Fruit fly (Drosophila melanogaster) whole organism, embryonic: Measurements from ENCODE around the gene qm.

Experiments
- CG10654 ChIP-seq: fragments of 200-800 bp; sonication (Bioruptor generic); optimal IDR thresholded peaks from 2 replicates; lab custom pipeline; 2016; ENCODE audit warnings: missing biosample characterization, missing genetic modification characterization
- CG11504 ChIP-seq: fragments of 200-800 bp; sonication (Bioruptor generic); optimal IDR thresholded peaks from 3 replicates; lab custom pipeline; 2019; ENCODE audit warnings: missing biosample characterization, mild to moderate bottlenecking, missing genetic modification characterization, moderate library complexity
- CG12236 ChIP-seq: fragments of 200-800 bp; sonication (Bioruptor generic); optimal IDR thresholded peaks from 2 replicates; lab custom pipeline; 2016; ENCODE audit warnings: missing biosample characterization, missing genetic modification characterization
- CG13424 ChIP-seq: fragments of 200-800 bp; sonication (Bioruptor generic); optimal IDR thresholded peaks from 2 replicates; lab custom pipeline; 2019; ENCODE audit warnings: missing biosample characterization, mild to moderate bottlenecking, missing genetic modification characterization, moderate library complexity
- CG17361 ChIP-seq: fragments of 200-800 bp; sonication (Bioruptor generic); IDR thresholded peaks from 3 replicates; pipeline ENCODE4 v1.3.6; 2022; ENCODE audit warnings: missing biosample characterization, missing genetic modification characterization
- CG2889 ChIP-seq: fragments of 200-800 bp; sonication (Bioruptor generic); IDR thresholded peaks from 3 replicates; pipeline ENCODE4 v1.3.6; 2022; ENCODE audit warnings: missing biosample characterization, missing genetic modification characterization
- CG30403 ChIP-seq: fragments of 200-800 bp; sonication (Bioruptor generic); optimal IDR thresholded peaks from 3 replicates; lab custom pipeline; 2016; ENCODE audit warnings: missing biosample characterization, missing genetic modification characterization
- CG31224 ChIP-seq: fragments of 200-800 bp; sonication (Bioruptor generic); IDR thresholded peaks from 2 replicates; pipeline ENCODE4 v1.3.6; 2022; ENCODE audit warnings: missing biosample characterization, missing genetic modification characterization
- CG31441 ChIP-seq: fragments of 200-800 bp; sonication (Bioruptor generic); IDR thresholded peaks from 2 replicates; pipeline ENCODE4 v1.3.6; 2022; ENCODE audit warnings: missing biosample characterization, missing genetic modification characterization
- CG32767 ChIP-seq: fragments of 200-800 bp; sonication (Bioruptor generic); IDR thresholded peaks from 2 replicates; pipeline ENCODE4 v1.3.6; 2022; ENCODE audit warnings: missing biosample characterization, missing genetic modification characterization
- CG34422 ChIP-seq: fragments of 200-800 bp; sonication (Bioruptor generic); IDR thresholded peaks from 3 replicates; pipeline ENCODE4 v1.3.6; 2022; ENCODE audit warnings: missing biosample characterization, missing genetic modification characterization
- CG3726 ChIP-seq: fragments of 200-800 bp; sonication (Bioruptor generic); IDR thresholded peaks from 3 replicates; pipeline ENCODE4, ENCODE4 v1.3.6; 2022; ENCODE audit warnings: missing biosample characterization, missing genetic modification characterization
- CG43689 ChIP-seq: fragments of 200-800 bp; sonication (Bioruptor generic); IDR thresholded peaks from 2 replicates; pipeline ENCODE4 v1.3.6; 2022; ENCODE audit warnings: missing biosample characterization, missing genetic modification characterization
- CG4730 ChIP-seq: fragments of 200-800 bp; sonication (Bioruptor generic); IDR thresholded peaks from 2 replicates; pipeline ENCODE4 v1.3.6; 2022; ENCODE audit warnings: missing biosample characterization, missing genetic modification characterization
- CG4820 ChIP-seq: fragments of 200-800 bp; sonication (Bioruptor generic); optimal IDR thresholded peaks from 3 replicates; lab custom pipeline; 2016; ENCODE audit warnings: missing biosample characterization, missing genetic modification characterization
- CG6254 ChIP-seq: fragments of 200-800 bp; sonication (Bioruptor generic); optimal IDR thresholded peaks from 3 replicates; lab custom pipeline; 2017; ENCODE audit warnings: mild to moderate bottlenecking, missing biosample characterization, missing genetic modification reagents, missing genetic modification characterization
- CG6272 ChIP-seq: fragments of 200-800 bp; sonication (Bioruptor generic); IDR thresholded peaks from 2 replicates; pipeline ENCODE4 v1.3.6; 2022; ENCODE audit warnings: missing biosample characterization, missing genetic modification characterization
- CG6689 ChIP-seq: fragments of 200-800 bp; sonication (Bioruptor generic); IDR thresholded peaks from 2 replicates; pipeline ENCODE4 v1.3.6; 2022; ENCODE audit warnings: missing biosample characterization, missing genetic modification characterization
- CG7372 ChIP-seq: fragments of 200-800 bp; sonication (Bioruptor generic); IDR thresholded peaks from 2 replicates; pipeline ENCODE4 v1.3.6; 2022; ENCODE audit warnings: missing biosample characterization, missing genetic modification characterization
- CG7556 ChIP-seq: fragments of 200-800 bp; sonication (Bioruptor generic); optimal IDR thresholded peaks from 2 replicates; lab custom pipeline; 2017; ENCODE audit warnings: missing biosample characterization, mild to moderate bottlenecking, missing genetic modification characterization
- CG7786 ChIP-seq: fragments of 200-800 bp; sonication (Bioruptor generic); optimal IDR thresholded peaks from 2 replicates; lab custom pipeline; 2016; ENCODE audit warnings: missing biosample characterization, missing genetic modification characterization
- CG7839 ChIP-seq: fragments of 200-800 bp; sonication (Bioruptor generic); optimal IDR thresholded peaks from 3 replicates; lab custom pipeline; 2018; ENCODE audit warnings: missing biosample characterization, mild to moderate bottlenecking, missing genetic modification characterization, moderate library complexity
- CG8290 ChIP-seq, 3 experiments: fragments of 200-800 bp; sonication (Bioruptor generic); optimal IDR thresholded peaks; 2 replicates each; lab custom pipeline; 2016 to 2019; ENCODE audit warnings: missing biosample characterization in 3 of 3, missing genetic modification characterization in 3 of 3, mild to moderate bottlenecking in 2 of 3, moderate library complexity in 1 of 3
- Camta ChIP-seq: fragments of 200-800 bp; sonication (Bioruptor generic); optimal IDR thresholded peaks from 2 replicates; lab custom pipeline; 2016; ENCODE audit warnings: missing biosample characterization, missing genetic modification characterization
- Chrac-16 ChIP-seq: fragments of 200-800 bp; sonication (Bioruptor generic); optimal IDR thresholded peaks from 3 replicates; lab custom pipeline; 2016; ENCODE audit warnings: missing biosample characterization, missing genetic modification characterization
- D19A ChIP-seq: fragments of 200-800 bp; optimal IDR thresholded peaks from 3 replicates; lab custom pipeline; 2019; ENCODE audit warnings: missing biosample characterization, mild to moderate bottlenecking, missing genetic modification characterization, moderate library complexity
- Dek ChIP-seq: fragments of 200-800 bp; sonication (Bioruptor generic); optimal IDR thresholded peaks from 3 replicates; lab custom pipeline; 2019; ENCODE audit warnings: missing biosample characterization, mild to moderate bottlenecking, missing genetic modification characterization, moderate library complexity
- Ets65A ChIP-seq: fragments of 200-800 bp; sonication (Bioruptor generic); peaks from one replicate; lab custom pipeline; 2016; ENCODE audit warnings: missing biosample characterization, missing genetic modification characterization
- Ets97D ChIP-seq: fragments of 200-800 bp; sonication (Bioruptor generic); optimal IDR thresholded peaks from 3 replicates; lab custom pipeline; 2016; ENCODE audit warnings: missing biosample characterization, missing genetic modification characterization
- Fer1 ChIP-seq: fragments of 200-800 bp; sonication (Bioruptor generic); optimal IDR thresholded peaks from 2 replicates; lab custom pipeline; 2017; ENCODE audit warnings: missing biosample characterization, mild to moderate bottlenecking, missing genetic modification characterization
- MESR4 ChIP-seq: fragments of 200-800 bp; sonication (Bioruptor generic); optimal IDR thresholded peaks from 2 replicates; lab custom pipeline; 2018; ENCODE audit warnings: missing biosample characterization, mild to moderate bottlenecking, missing genetic modification characterization, moderate library complexity
- Oli ChIP-seq: fragments of 200-800 bp; sonication (Bioruptor generic); optimal IDR thresholded peaks from 2 replicates; lab custom pipeline; 2018; ENCODE audit warnings: missing biosample characterization, mild to moderate bottlenecking, missing genetic modification characterization, moderate library complexity
- Xrp1 ChIP-seq: fragments of 200-800 bp; sonication (Bioruptor generic); IDR thresholded peaks from 2 replicates; pipeline ENCODE4 v1.3.6; 2022; ENCODE audit warnings: missing biosample characterization, missing genetic modification characterization
- bab2 ChIP-seq: fragments of 200-800 bp; sonication (Bioruptor generic); optimal IDR thresholded peaks from 2 replicates; lab custom pipeline; 2016; ENCODE audit warnings: missing biosample characterization, missing genetic modification characterization
- caup ChIP-seq: fragments of 200-800 bp; sonication (Bioruptor generic); optimal IDR thresholded peaks from 3 replicates; lab custom pipeline; 2017; ENCODE audit warnings: missing biosample characterization, mild to moderate bottlenecking, missing genetic modification characterization, moderate library complexity; ENCODE audit not compliant: severe bottlenecking
- crol ChIP-seq: fragments of 200-800 bp; sonication (Bioruptor generic); IDR thresholded peaks from 2 replicates; pipeline ENCODE4 v1.3.6; 2022; ENCODE audit warnings: missing biosample characterization, missing genetic modification characterization
- dpn ChIP-seq, 2 experiments: fragments of 200-800 bp; sonication (Bioruptor generic); optimal IDR thresholded peaks; 3 replicates each; lab custom pipeline; 2016; ENCODE audit warnings: missing biosample characterization in 2 of 2, missing genetic modification characterization in 2 of 2
- grau ChIP-seq: fragments of 200-800 bp; optimal IDR thresholded peaks from 3 replicates; lab custom pipeline; 2019; ENCODE audit warnings: missing biosample characterization, mild to moderate bottlenecking, missing genetic modification characterization, moderate library complexity
- ham ChIP-seq: fragments of 200-800 bp; sonication (Bioruptor generic); IDR thresholded peaks from 2 replicates; pipeline ENCODE4 v1.3.6; 2022; ENCODE audit warnings: missing biosample characterization, missing genetic modification characterization
- insv ChIP-seq, 2 experiments: fragments of 200-800 bp; sonication (Bioruptor generic); optimal IDR thresholded peaks; 3 replicates each; lab custom pipeline; 2016 to 2018; ENCODE audit warnings: missing biosample characterization in 2 of 2, missing genetic modification characterization in 2 of 2
- jing ChIP-seq: fragments of 200-800 bp; sonication (Bioruptor generic); optimal IDR thresholded peaks from 2 replicates; lab custom pipeline; 2018; ENCODE audit warnings: missing biosample characterization, mild to moderate bottlenecking, missing genetic modification characterization
- kni ChIP-seq: fragments of 200-800 bp; sonication (Bioruptor generic); optimal IDR thresholded peaks from 3 replicates; lab custom pipeline; 2017; ENCODE audit warnings: mild to moderate bottlenecking, missing biosample characterization, missing genetic modification reagents, missing genetic modification characterization
- lola ChIP-seq, 3 experiments: fragments of >200 bp in 2 of 3; fragments of 200-800 bp in 1 of 3; sonication (Bioruptor generic) in 1 of 3; optimal IDR thresholded peaks; 2 replicates each; lab custom pipeline; 2017 to 2019; ENCODE audit warnings: missing biosample characterization in 3 of 3, missing genetic modification characterization in 3 of 3, mild to moderate bottlenecking in 1 of 3, moderate library complexity in 1 of 3
- otp ChIP-seq: fragments of 200-800 bp; sonication (Bioruptor generic); IDR thresholded peaks from 3 replicates; pipeline ENCODE4, ENCODE4 v1.3.6; 2022; ENCODE audit warnings: missing biosample characterization, missing genetic modification characterization
- sr ChIP-seq: fragments of 200-800 bp; sonication (Bioruptor generic); IDR thresholded peaks from 3 replicates; pipeline ENCODE4 v1.3.6; 2022; ENCODE audit warnings: missing biosample characterization, missing genetic modification characterization
- stc ChIP-seq: fragments of 200-800 bp; sonication (Bioruptor generic); IDR thresholded peaks from 2 replicates; pipeline ENCODE4 v1.3.6; 2022; ENCODE audit warnings: missing biosample characterization, missing genetic modification characterization
- unc-4 ChIP-seq: fragments of 200-800 bp; sonication (Bioruptor generic); IDR thresholded peaks from 2 replicates; pipeline ENCODE4 v1.3.6; 2022; ENCODE audit warnings: missing biosample characterization, missing genetic modification characterization; ENCODE audit not compliant: partially characterized antibody
- vvl ChIP-seq: fragments of 200-800 bp; sonication (Bioruptor generic); IDR thresholded peaks from 2 replicates; pipeline ENCODE4 v1.3.6; 2022; ENCODE audit warnings: missing biosample characterization, missing genetic modification characterization

The qm gene

dm6 chr3L:7367798-7368678, 19.9 kb downstream of the qm start (continued):
- TF ChIP-seq sr (GFP tag; lab: Robert Waterston, UW) = peak; percentile 94; the same call in 2 of the 3 replicates
- TF ChIP-seq CG10654 (GFP tag; lab: Kevin White, UChicago) = no peak
- TF ChIP-seq ham = no peak
- TF ChIP-seq CG30403 (GFP tag; lab: Kevin White, UChicago) = peak; percentile 32
- no peak for TF ChIP-seq CG4820 (GFP tag; lab: Kevin White, UChicago)
- TF ChIP-seq grau (tag; lab: Kevin White, UChicago) = peak; percentile 25
- peak; percentile 7 for TF ChIP-seq D19A
- TF ChIP-seq caup (GFP tag; lab: Kevin White, UChicago) = peak; percentile 17
- peak; percentile 36; the same call in 1 of the 3 replicates for TF ChIP-seq CG2889 (GFP tag; lab: Robert Waterston, UW)
- peak; percentile 55 for TF ChIP-seq CG7839 (tag; lab: Kevin White, UChicago)
- TF ChIP-seq CG17361 = peak; percentile 62; the same call in 1 of the 3 replicates
- peak; percentile 47; the same call in 1 of the 2 replicates for TF ChIP-seq Xrp1
- peak; percentile 3 for TF ChIP-seq bab2 (GFP tag; lab: Kevin White, UChicago)
- TF ChIP-seq Camta = peak; percentile 22
- 0 out of 2 replicates have a peak, but pooled peaks have one; percentile 38 for TF ChIP-seq stc
- TF ChIP-seq CG43689 = no peak
- peak; percentile 52 for TF ChIP-seq kni
- TF ChIP-seq CG12236 (GFP tag; lab: Kevin White, UChicago) = no peak
- peak; percentile 33; the same call in 1 of the 2 replicates for TF ChIP-seq CG31224 (GFP tag; lab: Robert Waterston, UW)
- TF ChIP-seq CG11504 = peak; percentile 56
- peak; percentile 42; the same call in 1 of the 2 replicates for TF ChIP-seq CG32767
- no peak for TF ChIP-seq CG3726
- peak; percentile 71 for TF ChIP-seq Ets65A
- peak; percentile 18 for TF ChIP-seq CG6254
- peak; percentile 1 for TF ChIP-seq CG13424 (tag; lab: Kevin White, UChicago)
- TF ChIP-seq CG6272 = no peak
- peak; percentile 11 to 92 for TF ChIP-seq insv (GFP tag; optimal IDR thresholded peaks at IDR 0.05; lab: Kevin White, UChicago)
- peak; percentile 40 for TF ChIP-seq Oli (tag; lab: Kevin White, UChicago)
- TF ChIP-seq CG6689 (GFP tag; lab: Robert Waterston, UW) = peak; percentile 45; the same call in 1 of the 2 replicates
- TF ChIP-seq CG7372 (GFP tag; lab: Robert Waterston, UW) = no peak
- TF ChIP-seq crol (GFP tag; lab: Robert Waterston, UW) = peak; percentile 86; the same call in 1 of the 2 replicates
- no peak for TF ChIP-seq otp (GFP tag; lab: Robert Waterston, UW)
- no peak for TF ChIP-seq CG4730 (GFP tag; lab: Robert Waterston, UW)
- peak; percentile 22 for TF ChIP-seq CG7556 (GFP tag; lab: Kevin White, UChicago)
- peak; percentile 1 for TF ChIP-seq Ets97D (GFP tag; lab: Kevin White, UChicago)
- TF ChIP-seq CG8290 (GFP tag; optimal IDR thresholded peaks at IDR 0.05; lab: Kevin White, UChicago) = no peak
- TF ChIP-seq CG8290 (tag; optimal IDR thresholded peaks at IDR 0.05; lab: Kevin White, UChicago) = peak in 1 of 2 experiments; percentile 41
- peak; percentile 47; the same call in 1 of the 3 replicates for TF ChIP-seq CG34422 (GFP tag; lab: Robert Waterston, UW)
- TF ChIP-seq lola (GFP tag; optimal IDR thresholded peaks at IDR 0.05; lab: Kevin White, UChicago) = no peak
- peak; percentile 18 for TF ChIP-seq Fer1 (GFP tag; lab: Kevin White, UChicago)
- TF ChIP-seq dpn (GFP tag; optimal IDR thresholded peaks at IDR 0.05; lab: Kevin White, UChicago) = peak; percentile 7 to 18
- peak; percentile 42 for TF ChIP-seq CG31441 (GFP tag; lab: Robert Waterston, UW)
- no peak for TF ChIP-seq CG7786 (GFP tag; lab: Kevin White, UChicago)
- no peak for TF ChIP-seq Chrac-16
- TF ChIP-seq jing = no peak
- TF ChIP-seq MESR4 (GFP tag; lab: Kevin White, UChicago) = peak; percentile 1
- TF ChIP-seq unc-4 (GFP tag; lab: Robert Waterston, UW) = 0 out of 2 replicates have a peak, but pooled peaks have one; percentile 30
- TF ChIP-seq vvl (GFP tag; lab: Robert Waterston, UW) = peak; percentile 49
- peak; percentile 5 for TF ChIP-seq Dek (tag; lab: Kevin White, UChicago)
- TF ChIP-seq, all 482 proteins: peak for 164
